Fruit fly (Drosophila melanogaster) whole organism, embryonic: ENCODE data around the gene Duox.

Experiments used
- Atf3 ChIP-seq: fragments of 200-800 bp; sonication (Bioruptor generic); optimal IDR thresholded peaks from 3 replicates; lab custom pipeline; 2016; ENCODE audit warnings: missing biosample characterization, missing genetic modification characterization
- Bteb2 ChIP-seq: fragments of 200-800 bp; sonication (Bioruptor generic); optimal IDR thresholded peaks from 2 replicates; lab custom pipeline; 2016; ENCODE audit warnings: missing biosample characterization, missing genetic modification characterization
- C15 ChIP-seq: fragments of 200-800 bp; sonication (Bioruptor generic); IDR thresholded peaks from 3 replicates; pipeline ENCODE4 v1.3.6; 2022; ENCODE audit warnings: missing biosample characterization, missing genetic modification characterization
- CG10565 ChIP-seq: fragments of 200-800 bp; sonication (Bioruptor generic); optimal IDR thresholded peaks from 3 replicates; lab custom pipeline; 2016; ENCODE audit warnings: missing biosample characterization, mild to moderate bottlenecking, missing genetic modification characterization
- CG13287 ChIP-seq: fragments of 200-800 bp; sonication (Bioruptor generic); IDR thresholded peaks from 2 replicates; pipeline ENCODE4 v1.3.6; 2022; ENCODE audit warnings: missing biosample characterization, missing genetic modification characterization; ENCODE audit not compliant: partially characterized antibody
- CG15601 ChIP-seq: fragments of 200-800 bp; sonication (Bioruptor generic); optimal IDR thresholded peaks from 3 replicates; lab custom pipeline; 2019; ENCODE audit warnings: missing biosample characterization, mild to moderate bottlenecking, missing genetic modification characterization, moderate library complexity
- CG16779 ChIP-seq: fragments of 200-800 bp; sonication (Bioruptor generic); IDR thresholded peaks from 2 replicates; pipeline ENCODE4 v1.3.6; 2022; ENCODE audit warnings: missing biosample characterization, missing genetic modification characterization
- CG17359 ChIP-seq: fragments of 200-800 bp; sonication (Bioruptor generic); optimal IDR thresholded peaks from 3 replicates; lab custom pipeline; 2018; ENCODE audit warnings: missing biosample characterization, mild to moderate bottlenecking, missing genetic modification characterization, moderate library complexity
- CG18599 ChIP-seq: fragments of 200-800 bp; sonication (Bioruptor generic); optimal IDR thresholded peaks from 3 replicates; lab custom pipeline; 2017; ENCODE audit warnings: missing biosample characterization, missing genetic modification characterization, mild to moderate bottlenecking, moderate library complexity, missing genetic modification reagents
- CG18619 ChIP-seq: fragments of 200-800 bp; sonication (Bioruptor generic); optimal IDR thresholded peaks from 3 replicates; lab custom pipeline; 2017; ENCODE audit warnings: missing biosample characterization, mild to moderate bottlenecking, missing genetic modification characterization
- CG3726 ChIP-seq: fragments of 200-800 bp; sonication (Bioruptor generic); IDR thresholded peaks from 3 replicates; pipeline ENCODE4, ENCODE4 v1.3.6; 2022; ENCODE audit warnings: missing biosample characterization, missing genetic modification characterization
- CG42726 ChIP-seq: fragments of 200-800 bp; sonication (Bioruptor generic); IDR thresholded peaks from 2 replicates; pipeline ENCODE4 v1.3.6; 2022; ENCODE audit warnings: missing biosample characterization, missing genetic modification characterization; ENCODE audit not compliant: partially characterized antibody
- CG4424 ChIP-seq: fragments of 200-800 bp; sonication (Bioruptor generic); optimal IDR thresholded peaks from 3 replicates; lab custom pipeline; 2016; ENCODE audit warnings: missing biosample characterization, missing genetic modification characterization
- CG7745 ChIP-seq: fragments of 200-800 bp; sonication (Bioruptor generic); optimal IDR thresholded peaks from 2 replicates; lab custom pipeline; 2018; ENCODE audit warnings: missing biosample characterization, mild to moderate bottlenecking, missing genetic modification characterization, moderate library complexity
- CG7786 ChIP-seq: fragments of 200-800 bp; sonication (Bioruptor generic); optimal IDR thresholded peaks from 2 replicates; lab custom pipeline; 2016; ENCODE audit warnings: missing biosample characterization, missing genetic modification characterization
- CG8281 ChIP-seq: fragments of 200-800 bp; sonication (Bioruptor generic); optimal IDR thresholded peaks from 2 replicates; lab custom pipeline; 2018; ENCODE audit warnings: missing biosample characterization, mild to moderate bottlenecking, missing genetic modification characterization, moderate library complexity
- CG8944 ChIP-seq: fragments of 200-800 bp; sonication (Bioruptor generic); optimal IDR thresholded peaks from 3 replicates; lab custom pipeline; 2016; ENCODE audit warnings: missing biosample characterization, missing genetic modification characterization
- CG9797 ChIP-seq: fragments of 200-800 bp; sonication (Bioruptor generic); optimal IDR thresholded peaks from 3 replicates; lab custom pipeline; 2018; ENCODE audit warnings: missing biosample characterization, mild to moderate bottlenecking, missing genetic modification characterization
- CoRest ChIP-seq: fragments of 200-800 bp; sonication (Bioruptor generic); optimal IDR thresholded peaks from 3 replicates; lab custom pipeline; 2018; ENCODE audit warnings: missing biosample characterization, mild to moderate bottlenecking, missing genetic modification characterization, moderate library complexity
- D ChIP-seq, 2 experiments: fragments of 200-800 bp in 1 of 2; fragments of >200 bp in 1 of 2; sonication (Bioruptor generic) in 1 of 2; optimal IDR thresholded peaks; 2 replicates in 1 of 2; 3 replicates in 1 of 2; lab custom pipeline; 2017; ENCODE audit warnings: mild to moderate bottlenecking in 1 of 2, missing biosample characterization in 1 of 2, missing genetic modification characterization in 1 of 2, missing genetic modification reagents in 1 of 2
- D19B ChIP-seq: fragments of 200-800 bp; sonication (Bioruptor generic); optimal IDR thresholded peaks from 2 replicates; lab custom pipeline; 2017; ENCODE audit warnings: missing biosample characterization, mild to moderate bottlenecking, missing genetic modification characterization
- E2f1 ChIP-seq: fragments of 200-800 bp; sonication (Bioruptor generic); IDR thresholded peaks from 2 replicates; pipeline ENCODE4 v1.3.6; 2022; ENCODE audit warnings: missing biosample characterization, missing genetic modification characterization
- Ets65A ChIP-seq: fragments of 200-800 bp; sonication (Bioruptor generic); peaks from one replicate; lab custom pipeline; 2016; ENCODE audit warnings: missing biosample characterization, missing genetic modification characterization
- Hr51 ChIP-seq, 2 experiments: fragments of 200-800 bp; sonication (Bioruptor generic); optimal IDR thresholded peaks; 2 replicates in 1 of 2; 3 replicates in 1 of 2; lab custom pipeline; 2016 to 2018; ENCODE audit warnings: missing biosample characterization in 2 of 2, missing genetic modification characterization in 2 of 2, mild to moderate bottlenecking in 1 of 2, moderate library complexity in 1 of 2
- Kr ChIP-seq: fragments of 200-800 bp; sonication (Bioruptor generic); optimal IDR thresholded peaks from 2 replicates; lab custom pipeline; 2017; ENCODE audit warnings: missing biosample characterization, mild to moderate bottlenecking, missing genetic modification characterization
- Lhr ChIP-seq: fragments of 200-800 bp; sonication (Bioruptor generic); optimal IDR thresholded peaks from 3 replicates; lab custom pipeline; 2017; ENCODE audit warnings: mild to moderate bottlenecking, missing biosample characterization, missing genetic modification reagents, missing genetic modification characterization
- MESR4 ChIP-seq: fragments of 200-800 bp; sonication (Bioruptor generic); optimal IDR thresholded peaks from 2 replicates; lab custom pipeline; 2018; ENCODE audit warnings: missing biosample characterization, mild to moderate bottlenecking, missing genetic modification characterization, moderate library complexity
- Nf-YB ChIP-seq: fragments of 200-800 bp; sonication (Bioruptor generic); optimal IDR thresholded peaks from 3 replicates; lab custom pipeline; 2019; ENCODE audit warnings: missing biosample characterization, mild to moderate bottlenecking, missing genetic modification characterization, moderate library complexity
- Sox100B ChIP-seq: fragments of 200-800 bp; sonication (Bioruptor generic); optimal IDR thresholded peaks from 3 replicates; lab custom pipeline; 2018; ENCODE audit warnings: missing biosample characterization, mild to moderate bottlenecking, missing genetic modification characterization
- bowl ChIP-seq: fragments of 200-800 bp; sonication (Bioruptor generic); IDR thresholded peaks from 2 replicates; pipeline ENCODE4 v1.3.6; 2022; ENCODE audit warnings: missing biosample characterization, missing genetic modification characterization
- caup ChIP-seq: fragments of 200-800 bp; sonication (Bioruptor generic); optimal IDR thresholded peaks from 3 replicates; lab custom pipeline; 2017; ENCODE audit warnings: missing biosample characterization, mild to moderate bottlenecking, missing genetic modification characterization, moderate library complexity; ENCODE audit not compliant: severe bottlenecking
- croc ChIP-seq: fragments of 200-800 bp; sonication (Bioruptor generic); conservative IDR thresholded peaks from 3 replicates; pipeline ENCODE4 v1.3.6; 2022; ENCODE audit warnings: missing biosample characterization, missing genetic modification characterization
- da ChIP-seq: fragments of 200-800 bp; sonication (Bioruptor generic); optimal IDR thresholded peaks from 2 replicates; lab custom pipeline; 2016; ENCODE audit warnings: missing biosample characterization, missing genetic modification characterization
- esg ChIP-seq: fragments of 200-800 bp; sonication (Bioruptor generic); conservative IDR thresholded peaks from 2 replicates; pipeline ENCODE4 v1.3.6; 2022; ENCODE audit warnings: missing biosample characterization, missing genetic modification characterization
- eve ChIP-seq, 2 experiments: fragments of >200 bp; optimal IDR thresholded peaks; 2 replicates each; lab custom pipeline; 2017; ENCODE audit warnings: missing biosample characterization in 2 of 2, missing genetic modification characterization in 2 of 2
- hbn ChIP-seq: fragments of 200-800 bp; sonication (Bioruptor generic); IDR thresholded peaks from 2 replicates; pipeline ENCODE4 v1.3.6; 2022; ENCODE audit warnings: missing biosample characterization, missing genetic modification characterization; ENCODE audit not compliant: partially characterized antibody
- hth ChIP-seq: fragments of >200 bp; optimal IDR thresholded peaks from 2 replicates; lab custom pipeline; 2017; ENCODE audit warnings: inconsistent platforms
- ind ChIP-seq: fragments of 200-800 bp; sonication (Bioruptor generic); optimal IDR thresholded peaks from 3 replicates; lab custom pipeline; 2016; ENCODE audit warnings: missing biosample characterization, missing genetic modification characterization
- lbe ChIP-seq: fragments of 200-800 bp; sonication (Bioruptor generic); optimal IDR thresholded peaks from 2 replicates; lab custom pipeline; 2016; ENCODE audit warnings: missing biosample characterization, mild to moderate bottlenecking, missing genetic modification characterization
- maf-S ChIP-seq: fragments of 200-800 bp; sonication (Bioruptor generic); optimal IDR thresholded peaks from 2 replicates; lab custom pipeline; 2016; ENCODE audit warnings: missing biosample characterization, missing genetic modification characterization
- pnt ChIP-seq: fragments of 200-800 bp; sonication (Bioruptor generic); optimal IDR thresholded peaks from 3 replicates; lab custom pipeline; 2016; ENCODE audit warnings: missing biosample characterization, missing genetic modification characterization
- prd ChIP-seq, 3 experiments: fragments of >200 bp in 2 of 3; fragments of 200-800 bp in 1 of 3; sonication (Bioruptor generic) in 1 of 3; optimal IDR thresholded peaks in 2 of 3; IDR thresholded peaks in 1 of 3; 2 replicates in 2 of 3; 3 replicates in 1 of 3; pipeline versions ENCODE4 v1.3.6 to Lab custom; 2017 to 2022; ENCODE audit warnings: missing biosample characterization in 1 of 3, missing genetic modification characterization in 1 of 3
- ro ChIP-seq: fragments of 200-800 bp; sonication (Bioruptor generic); IDR thresholded peaks from 2 replicates; pipeline ENCODE4 v1.3.6; 2022; ENCODE audit warnings: missing biosample characterization, missing genetic modification characterization
- stwl ChIP-seq: fragments of 200-800 bp; sonication (Bioruptor generic); optimal IDR thresholded peaks from 3 replicates; lab custom pipeline; 2018; ENCODE audit warnings: missing biosample characterization, mild to moderate bottlenecking, missing genetic modification characterization, moderate library complexity
- vfl ChIP-seq: fragments of 200-800 bp; sonication (Bioruptor generic); optimal IDR thresholded peaks from 2 replicates; lab custom pipeline; 2016; ENCODE audit warnings: missing biosample characterization, missing genetic modification characterization
- vnd ChIP-seq: fragments of 200-800 bp; sonication (Bioruptor generic); IDR thresholded peaks from 3 replicates; pipeline ENCODE4 v1.3.6; 2022; ENCODE audit warnings: missing biosample characterization, missing genetic modification characterization; ENCODE audit not compliant: partially characterized antibody
- wor ChIP-seq: fragments of 200-800 bp; sonication (Bioruptor generic); IDR thresholded peaks from 2 replicates; pipeline ENCODE4 v1.3.6; 2022; ENCODE audit warnings: missing biosample characterization, missing genetic modification characterization
- yki ChIP-seq: fragments of >200 bp; optimal IDR thresholded peaks from 3 replicates; lab custom pipeline; 2018
- zf30C ChIP-seq: fragments of 200-800 bp; sonication (Bioruptor generic); optimal IDR thresholded peaks from 3 replicates; lab custom pipeline; 2018; ENCODE audit warnings: missing biosample characterization, mild to moderate bottlenecking, missing genetic modification characterization

Duox gene

dm6 chr2L:2878859-2879258, 48.8 kb upstream of the Duox start, which contains the start of gene RabGGTb (continued):
- TF ChIP-seq CG7745 (tag; lab: Kevin White, UChicago): no peak
- peak; percentile 25 for TF ChIP-seq caup
- no peak for TF ChIP-seq stwl (tag; lab: Kevin White, UChicago)
- peak; percentile 46; the same call in 1 of the 2 replicates for TF ChIP-seq bowl (GFP tag; lab: Robert Waterston, UW)
- peak; percentile 63 for TF ChIP-seq E2f1 (GFP tag; lab: Robert Waterston, UW)
- no peak for TF ChIP-seq CG8281 (tag; lab: Kevin White, UChicago)
- peak; percentile 17 for TF ChIP-seq Atf3
- TF ChIP-seq wor (GFP tag; lab: Robert Waterston, UW): peak; percentile 42; the same call in 1 of the 2 replicates
- no peak for TF ChIP-seq vnd (GFP tag; lab: Robert Waterston, UW)
- peak; percentile 38 for TF ChIP-seq ind (GFP tag; lab: Kevin White, UChicago)
- peak; percentile 68 to 75 for TF ChIP-seq Hr51 (GFP tag; optimal IDR thresholded peaks at IDR 0.05; lab: Kevin White, UChicago)
- TF ChIP-seq Sox100B (GFP tag; lab: Kevin White, UChicago): no peak
- TF ChIP-seq CG18619 (GFP tag; lab: Kevin White, UChicago): peak; percentile 44
- TF ChIP-seq CG7786: peak; percentile 57
- no peak for TF ChIP-seq vfl (GFP tag; lab: Kevin White, UChicago)
- no peak for TF ChIP-seq CG10565 (GFP tag; lab: Kevin White, UChicago)
- peak; percentile 51; the same call in 1 of the 2 replicates for TF ChIP-seq CG16779
- TF ChIP-seq CG15601 (tag; lab: Kevin White, UChicago): no peak
- peak; percentile 32; the same call in 1 of the 2 replicates for TF ChIP-seq esg (GFP tag; lab: Robert Waterston, UW)
- no peak for TF ChIP-seq Lhr
- TF ChIP-seq D19B (GFP tag; lab: Kevin White, UChicago): no peak
- TF ChIP-seq CG8944: peak; percentile 43
- TF ChIP-seq Nf-YB (GFP tag; lab: Kevin White, UChicago): no peak
- TF ChIP-seq zf30C: no peak
- peak; percentile 63 for TF ChIP-seq MESR4 (GFP tag; lab: Kevin White, UChicago)
- TF ChIP-seq prd (optimal IDR thresholded peaks at IDR 0.05; lab: Kevin White, UChicago): no peak
- peak; percentile 79 for TF ChIP-seq prd (GFP tag; IDR thresholded peaks at IDR 0.05; lab: Robert Waterston, UW)
- peak; percentile 48 for TF ChIP-seq CoRest (tag; lab: Kevin White, UChicago)
- peak; percentile 67 for TF ChIP-seq CG18599 (GFP tag; lab: Kevin White, UChicago)
- no peak for TF ChIP-seq D (optimal IDR thresholded peaks at IDR 0.05; lab: Kevin White, UChicago)
- TF ChIP-seq D (GFP tag; optimal IDR thresholded peaks at IDR 0.05; lab: Kevin White, UChicago): no peak
- peak; percentile 58 for TF ChIP-seq CG4424 (GFP tag; lab: Kevin White, UChicago)
- no peak for TF ChIP-seq ro (GFP tag; lab: Robert Waterston, UW)
- TF ChIP-seq yki (lab: Kevin White, UChicago): no peak
- 0 out of 3 replicates have a peak, but pooled peaks have one; percentile 36 for TF ChIP-seq CG3726 (GFP tag; lab: Robert Waterston, UW)
- peak; percentile 77 for TF ChIP-seq Ets65A (GFP tag; lab: Kevin White, UChicago)
- no peak for TF ChIP-seq hth (lab: Kevin White, UChicago)
- no peak for TF ChIP-seq eve (GFP tag; optimal IDR thresholded peaks at IDR 0.05; lab: Kevin White, UChicago)
- TF ChIP-seq C15: no peak
- TF ChIP-seq CG9797 (GFP tag; lab: Kevin White, UChicago): peak; percentile 29
- TF ChIP-seq Bteb2 (GFP tag; lab: Kevin White, UChicago): peak; percentile 45
- no peak for TF ChIP-seq lbe (GFP tag; lab: Kevin White, UChicago)
- TF ChIP-seq Kr (GFP tag; lab: Kevin White, UChicago): no peak
- TF ChIP-seq CG42726 (GFP tag; lab: Robert Waterston, UW): no peak
- TF ChIP-seq pnt (GFP tag; lab: Kevin White, UChicago): peak; percentile 17
- peak; percentile 69 for TF ChIP-seq CG13287 (GFP tag; lab: Robert Waterston, UW)
- TF ChIP-seq da (GFP tag; lab: Kevin White, UChicago): no peak
- TF ChIP-seq hbn (GFP tag; lab: Robert Waterston, UW): peak; percentile 50; the same call in 1 of the 2 replicates
- peak; percentile 25 for TF ChIP-seq maf-S (GFP tag; lab: Kevin White, UChicago)
- TF ChIP-seq croc: no peak; the same call in 2 of the 3 replicates
- TF ChIP-seq CG17359 (tag; lab: Kevin White, UChicago): peak; percentile 33
